Worm (Caenorhabditis elegans) whole organism, mixed stage, embryonic: ENCODE data around the gene twnk-1.

ENCODE experiments used
- ceh-39 ChIP-seq: fragments of 150-350 bp; optimal IDR thresholded peaks from 2 replicates; lab custom pipeline; 2014; ENCODE audit warnings: missing biosample characterization, missing genetic modification characterization
- mls-2 ChIP-seq: sonication (generic microtip); optimal IDR thresholded peaks from 2 replicates; lab custom pipeline; 2016; ENCODE audit warnings: mild to moderate bottlenecking, missing genetic modification characterization, moderate library complexity, missing compliant biosample characterization
- nhr-2 ChIP-seq: fragments of 150-350 bp; optimal IDR thresholded peaks from 2 replicates; lab custom pipeline; 2014; ENCODE audit warnings: missing biosample characterization, missing genetic modification characterization
- pha-4 ChIP-seq: fragments of 150-350 bp; optimal IDR thresholded peaks from 2 replicates; lab custom pipeline; 2018; ENCODE audit warnings: missing biosample characterization, missing genetic modification reagents, missing genetic modification characterization
- sem-2 ChIP-seq: fragments of 200-800 bp; sonication (Bioruptor generic); optimal IDR thresholded peaks from 2 replicates; lab custom pipeline; 2018; ENCODE audit warnings: mild to moderate bottlenecking, missing genetic modification characterization, missing compliant biosample characterization
- tbx-8 ChIP-seq: fragments of 200-800 bp; sonication (Bioruptor generic); optimal IDR thresholded peaks from 2 replicates; lab custom pipeline; 2018; ENCODE audit warnings: mild to moderate bottlenecking, missing genetic modification characterization, moderate library complexity, missing compliant biosample characterization
- unc-120 ChIP-seq: sonication (generic microtip); optimal IDR thresholded peaks from 2 replicates; lab custom pipeline; 2017; ENCODE audit warnings: missing genetic modification characterization, missing compliant biosample characterization; ENCODE audit not compliant: poor library complexity, severe bottlenecking
- unc-39 ChIP-seq: fragments of 150-350 bp; optimal IDR thresholded peaks from 2 replicates; lab custom pipeline; 2014; ENCODE audit warnings: missing biosample characterization, missing genetic modification characterization
- zip-8 ChIP-seq: fragments of 150-350 bp; optimal IDR thresholded peaks from 2 replicates; lab custom pipeline; 2014; ENCODE audit warnings: missing biosample characterization, missing genetic modification characterization
- ztf-11 ChIP-seq: fragments of 150-350 bp; optimal IDR thresholded peaks from 2 replicates; lab custom pipeline; 2014; ENCODE audit warnings: missing biosample characterization, missing genetic modification characterization

DNA sequence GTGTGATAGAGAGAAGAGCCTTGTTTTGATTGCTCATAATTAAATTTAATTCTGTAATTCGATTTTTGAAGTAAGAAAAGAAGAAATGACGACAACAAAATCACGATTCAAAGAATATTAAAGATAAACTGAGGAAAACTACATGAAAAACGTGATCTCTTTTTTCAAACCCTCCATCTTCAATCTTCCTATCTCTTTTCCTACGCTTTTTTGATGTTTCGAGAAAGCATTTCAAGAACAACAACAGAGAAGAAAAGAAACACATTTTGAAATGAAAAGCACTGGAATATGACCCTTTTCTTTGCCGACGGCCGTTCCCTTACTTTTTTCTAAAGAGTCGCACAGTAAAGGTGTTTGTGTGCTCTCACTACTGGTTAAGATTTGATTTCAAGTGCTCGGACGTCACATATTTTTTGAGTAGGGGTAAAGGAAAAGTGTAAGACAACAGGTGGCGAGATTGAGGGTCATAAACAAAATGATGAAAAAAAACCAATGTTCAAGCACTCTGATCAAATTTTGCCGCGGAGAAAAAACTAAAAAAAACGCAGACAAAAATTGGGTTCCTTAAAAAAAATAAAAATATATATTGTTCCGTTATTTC, 15.0 kb downstream of the twnk-1 start, which contains the start of gene F13D11.3:
- TF ChIP-seq sem-2 (no peak), zip-8 (tag; lab: Kevin White, UChicago) (no peak), unc-120 (tag; lab: Kevin White, UChicago) (no peak), unc-39 (no peak), ceh-39 (tag; lab: Kevin White, UChicago) (no peak), tbx-8 (no peak), nhr-2 (tag; lab: Kevin White, UChicago) (no peak), pha-4 (no peak), ztf-11 (tag; lab: Kevin White, UChicago) (no peak), mls-2 (tag; lab: Kevin White, UChicago) (no peak)
